Fruit fly (Drosophila melanogaster): ENCODE measurements around the gene CG33288.

CG33288 gene

DNA sequence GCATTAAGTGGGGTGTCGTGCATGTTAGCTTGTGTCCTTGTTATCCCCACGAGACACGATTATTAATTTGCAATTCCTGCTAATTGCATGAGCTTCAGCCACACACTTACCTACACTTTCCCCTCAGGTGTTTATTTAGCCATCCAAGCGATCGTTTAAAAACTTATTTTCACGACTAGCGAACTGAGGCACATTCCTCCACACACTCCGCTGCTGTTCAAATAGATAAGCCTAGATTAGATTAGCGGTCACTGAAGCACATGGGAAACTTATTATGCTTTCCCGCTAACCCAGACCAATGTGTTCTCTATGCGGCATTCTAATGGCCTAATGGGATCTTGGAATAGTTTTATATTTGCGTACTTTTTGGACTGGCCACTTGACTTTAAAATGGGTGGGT is 40.7 kb upstream of the CG33288 start:
- TF ChIP-seq EcR (GFP tag; optimal IDR thresholded peaks at IDR 0.05) (no peak), Snoo (tag; optimal IDR thresholded peaks at IDR 0.05) (no peak), CG12605 (GFP tag; IDR thresholded peaks at IDR 0.05) (no peak), CG10348 (GFP tag; IDR thresholded peaks at IDR 0.05) (no peak), CG34367 (tag; optimal IDR thresholded peaks at IDR 0.05) (no peak), CG17806 (tag; optimal IDR thresholded peaks at IDR 0.05) (no peak), CG4496 (GFP tag; IDR thresholded peaks at IDR 0.05) (no peak), CG32121 (GFP tag; IDR thresholded peaks at IDR 0.05) (no peak), D1 (tag; optimal IDR thresholded peaks at IDR 0.05) (no peak), Ets98B (GFP tag; IDR thresholded peaks at IDR 0.05) (no peak), CG8301 (tag; optimal IDR thresholded peaks at IDR 0.05) (no peak), Pif1A (GFP tag; optimal IDR thresholded peaks at IDR 0.05) (no peak), CG8159 (tag; optimal IDR thresholded peaks at IDR 0.05) (no peak), fd96Ca (GFP tag; IDR thresholded peaks at IDR 0.05) (no peak), rn (GFP tag; IDR thresholded peaks at IDR 0.05) (no peak), CG9948 (tag; optimal IDR thresholded peaks at IDR 0.05) (no peak), CG15710 (tag; optimal IDR thresholded peaks at IDR 0.05) (no peak), gl (tag; optimal IDR thresholded peaks at IDR 0.05) (no peak), CG14655 (GFP tag; optimal IDR thresholded peaks at IDR 0.05) (no peak)

DNA sequence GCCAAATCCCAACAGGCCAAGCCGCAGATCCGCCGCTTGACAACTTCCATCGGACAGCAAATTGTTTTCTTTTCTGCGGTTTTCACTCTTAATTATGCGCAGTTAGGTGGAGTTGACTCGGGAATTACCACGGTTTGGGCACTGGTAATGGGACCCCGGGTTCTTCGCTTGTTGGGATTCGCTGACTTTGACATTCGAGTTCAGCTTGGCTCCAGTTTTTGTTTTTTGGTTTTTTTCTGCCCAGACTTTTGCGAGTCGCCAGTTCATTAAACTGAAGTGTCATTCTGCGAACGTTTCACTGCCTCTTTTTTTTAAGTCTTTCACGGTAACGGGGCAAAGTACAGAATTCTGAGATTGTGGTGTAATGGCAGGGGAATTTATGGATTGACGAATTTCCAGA is 38.8 kb upstream of the CG33288 start:
- TF ChIP-seq CG15710 (tag; optimal IDR thresholded peaks at IDR 0.05) = no peak
- TF ChIP-seq fd96Ca (GFP tag; IDR thresholded peaks at IDR 0.05) = no peak
- no peak for TF ChIP-seq EcR (GFP tag; optimal IDR thresholded peaks at IDR 0.05)
- TF ChIP-seq Pif1A (GFP tag; optimal IDR thresholded peaks at IDR 0.05) = no peak
- no peak for TF ChIP-seq CG13204 (GFP tag; optimal IDR thresholded peaks at IDR 0.05)
- TF ChIP-seq Snoo (tag; optimal IDR thresholded peaks at IDR 0.05) = no peak
- TF ChIP-seq CG9948 (tag; optimal IDR thresholded peaks at IDR 0.05) = no peak
- TF ChIP-seq Ets98B (GFP tag; IDR thresholded peaks at IDR 0.05) = no peak
- no peak for TF ChIP-seq CG12605 (GFP tag; IDR thresholded peaks at IDR 0.05)
- TF ChIP-seq CG32121 (GFP tag; IDR thresholded peaks at IDR 0.05) = no peak
- TF ChIP-seq CG8159 (tag; optimal IDR thresholded peaks at IDR 0.05) = no peak
- TF ChIP-seq CG4496 (GFP tag; IDR thresholded peaks at IDR 0.05) = no peak
- TF ChIP-seq CG17806 (tag; optimal IDR thresholded peaks at IDR 0.05) = no peak
- TF ChIP-seq Pif1B (GFP tag; optimal IDR thresholded peaks at IDR 0.05) = no peak
- TF ChIP-seq CG34367 (tag; optimal IDR thresholded peaks at IDR 0.05) = no peak
- no peak for TF ChIP-seq CG10348 (GFP tag; IDR thresholded peaks at IDR 0.05)

DNA sequence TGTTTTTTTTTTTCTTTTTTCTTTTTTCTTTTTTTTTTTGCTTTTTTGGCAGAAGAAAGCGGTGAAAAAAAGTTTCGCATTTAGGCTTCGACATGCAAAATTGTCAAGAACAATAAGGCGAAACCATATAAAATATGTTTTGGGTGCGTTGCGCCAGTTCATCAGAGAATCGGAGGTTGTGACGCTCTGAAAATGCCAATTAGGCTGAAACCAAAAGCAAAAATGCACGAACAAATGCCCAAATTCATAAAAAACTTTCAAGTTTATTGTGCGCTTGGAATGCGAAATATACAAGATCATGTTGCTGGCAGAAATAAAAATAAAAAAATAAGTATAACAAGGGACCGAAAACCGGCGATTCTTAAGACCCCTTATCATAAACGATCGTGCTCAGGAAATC is 37.8 kb upstream of the CG33288 start:
- TF ChIP-seq CG13204 (GFP tag; optimal IDR thresholded peaks at IDR 0.05) = no peak
- no peak for TF ChIP-seq CG9948 (tag; optimal IDR thresholded peaks at IDR 0.05)
- TF ChIP-seq CG10348 (GFP tag; IDR thresholded peaks at IDR 0.05) = no peak
- no peak for TF ChIP-seq CG15710 (tag; optimal IDR thresholded peaks at IDR 0.05)
- no peak for TF ChIP-seq CG34367 (tag; optimal IDR thresholded peaks at IDR 0.05)
- no peak for TF ChIP-seq gl (tag; optimal IDR thresholded peaks at IDR 0.05)
- TF ChIP-seq CG14655 (GFP tag; optimal IDR thresholded peaks at IDR 0.05) = no peak
- TF ChIP-seq Ets98B (GFP tag; IDR thresholded peaks at IDR 0.05) = no peak

DNA sequence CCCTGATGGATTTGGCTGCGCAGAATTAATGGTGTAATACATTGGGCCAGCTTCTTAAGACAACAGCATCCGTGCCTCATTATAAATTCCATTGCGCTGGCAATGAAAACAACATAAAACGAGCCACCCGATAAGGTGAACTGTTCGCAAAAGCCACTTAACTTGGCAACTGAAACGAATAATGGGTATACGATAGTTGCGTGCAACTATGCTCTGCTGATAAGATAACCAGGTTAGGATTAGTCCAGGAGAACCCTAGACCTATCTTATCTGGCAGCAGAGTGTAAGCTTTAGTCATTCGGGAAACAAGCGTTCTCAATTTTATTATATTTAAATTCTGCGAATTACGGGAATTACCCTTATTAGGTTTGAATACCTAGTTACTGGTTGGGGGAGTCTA is 37.2 kb upstream of the CG33288 start:
- TF ChIP-seq D1 (tag; optimal IDR thresholded peaks at IDR 0.05) (no peak), Pif1B (GFP tag; optimal IDR thresholded peaks at IDR 0.05) (no peak)

DNA sequence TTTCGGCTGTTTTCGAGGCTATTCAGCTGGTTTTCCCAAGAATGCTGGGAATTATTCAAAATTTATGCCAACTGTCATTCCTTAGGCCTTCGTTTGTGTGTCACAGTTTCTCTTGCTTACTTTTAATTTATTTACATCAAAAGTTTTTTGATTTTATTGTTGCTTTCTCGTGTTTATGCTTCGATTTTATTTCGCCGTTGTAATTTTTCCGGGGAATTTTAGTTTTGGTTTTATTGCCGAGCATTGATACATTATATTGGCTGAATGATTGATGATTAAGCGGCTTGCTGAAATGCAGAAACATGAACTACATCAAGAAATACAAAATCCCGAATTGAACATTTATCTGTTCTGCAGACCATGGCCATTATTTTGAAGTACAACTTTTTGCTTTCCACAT is 29.4 kb upstream of the CG33288 start:
- no peak for TF ChIP-seq CG4496 (GFP tag; IDR thresholded peaks at IDR 0.05)

DNA sequence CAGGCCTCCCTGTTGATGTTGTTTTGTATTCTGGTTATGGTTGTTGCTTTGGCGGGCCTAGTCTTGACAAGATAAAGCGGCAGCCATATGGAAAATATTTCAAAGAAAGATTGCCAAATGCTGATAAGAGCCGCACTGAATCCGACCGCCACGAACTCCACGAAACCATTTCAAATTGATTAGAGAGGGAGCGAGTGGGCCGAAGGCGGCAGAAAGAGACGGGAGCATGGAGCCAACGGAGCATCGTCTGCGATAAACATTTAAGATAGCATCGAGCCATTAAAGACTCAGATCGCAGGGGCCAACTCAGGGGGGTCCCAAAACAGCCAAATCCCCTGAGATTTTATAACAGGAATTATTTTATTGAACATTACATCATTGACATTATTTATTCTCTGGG is 27.4 kb upstream of the CG33288 start:
- TF ChIP-seq EcR (GFP tag; optimal IDR thresholded peaks at IDR 0.05) = no peak
- no peak for TF ChIP-seq CG9948 (tag; optimal IDR thresholded peaks at IDR 0.05)
- TF ChIP-seq Pif1A (GFP tag; optimal IDR thresholded peaks at IDR 0.05) = no peak
- no peak for TF ChIP-seq Ets98B (GFP tag; IDR thresholded peaks at IDR 0.05)
- no peak for TF ChIP-seq CG13204 (GFP tag; optimal IDR thresholded peaks at IDR 0.05)
- TF ChIP-seq CG10348 (GFP tag; IDR thresholded peaks at IDR 0.05) = no peak
- no peak for TF ChIP-seq CG8159 (tag; optimal IDR thresholded peaks at IDR 0.05)
- no peak for TF ChIP-seq D1 (tag; optimal IDR thresholded peaks at IDR 0.05)
- no peak for TF ChIP-seq CG12605 (GFP tag; IDR thresholded peaks at IDR 0.05)
- no peak for TF ChIP-seq CG32121 (GFP tag; IDR thresholded peaks at IDR 0.05)
- no peak for TF ChIP-seq gl (tag; optimal IDR thresholded peaks at IDR 0.05)
- no peak for TF ChIP-seq CG4496 (GFP tag; IDR thresholded peaks at IDR 0.05)
- no peak for TF ChIP-seq CG17806 (tag; optimal IDR thresholded peaks at IDR 0.05)
- TF ChIP-seq CG34367 (tag; optimal IDR thresholded peaks at IDR 0.05) = no peak
- no peak for TF ChIP-seq Snoo (tag; optimal IDR thresholded peaks at IDR 0.05)

DNA sequence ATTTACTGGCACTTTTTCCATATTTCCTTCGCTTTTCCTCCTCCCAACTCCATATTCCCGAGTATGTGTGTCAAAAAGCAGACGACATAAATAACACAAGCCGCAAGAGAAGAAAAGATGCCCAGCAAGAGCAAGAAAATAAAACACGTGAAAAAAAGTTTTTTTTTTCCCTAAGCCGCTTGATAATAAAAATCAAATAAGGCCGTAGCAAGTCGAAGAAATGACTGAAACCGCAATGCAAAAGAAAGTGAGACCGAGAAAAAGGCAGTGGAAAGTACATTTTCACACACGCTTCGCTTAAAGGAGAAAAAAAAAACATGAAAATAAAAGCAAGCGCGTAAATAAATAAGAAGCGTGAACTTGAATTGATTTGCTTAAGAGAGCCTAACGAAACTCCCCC is 25.0 kb upstream of the CG33288 start:
- no peak for TF ChIP-seq gl (tag; optimal IDR thresholded peaks at IDR 0.05)
- no peak for TF ChIP-seq fd96Ca (GFP tag; IDR thresholded peaks at IDR 0.05)
- no peak for TF ChIP-seq CG8159 (tag; optimal IDR thresholded peaks at IDR 0.05)
- no peak for TF ChIP-seq rn (GFP tag; IDR thresholded peaks at IDR 0.05)
- TF ChIP-seq CG17806 (tag; optimal IDR thresholded peaks at IDR 0.05) = no peak
- no peak for TF ChIP-seq Pif1A (GFP tag; optimal IDR thresholded peaks at IDR 0.05)
- TF ChIP-seq CG14655 (GFP tag; optimal IDR thresholded peaks at IDR 0.05) = no peak
- TF ChIP-seq CG9948 (tag; optimal IDR thresholded peaks at IDR 0.05) = no peak
- no peak for TF ChIP-seq Ets98B (GFP tag; IDR thresholded peaks at IDR 0.05)
- TF ChIP-seq CG8301 (tag; optimal IDR thresholded peaks at IDR 0.05) = no peak
- TF ChIP-seq CG34367 (tag; optimal IDR thresholded peaks at IDR 0.05) = no peak
- TF ChIP-seq Snoo (tag; optimal IDR thresholded peaks at IDR 0.05) = no peak
- no peak for TF ChIP-seq CG13204 (GFP tag; optimal IDR thresholded peaks at IDR 0.05)
